Fruit fly (Drosophila melanogaster): ENCODE results near the gene Fum3.

Fum3 gene

dm6 chr3L:11415382-11415781 is 50.3 kb downstream of the Fum3 start (continued):
- TF ChIP-seq nerfin-2 (GFP tag; IDR thresholded peaks at IDR 0.05; ENCODE audit: partially characterized antibody) (no peak), onecut (GFP tag; IDR thresholded peaks at IDR 0.05) (peak; percentile 68), CG31441 (GFP tag; IDR thresholded peaks at IDR 0.05) (peak; percentile 84), Myb (GFP tag; optimal IDR thresholded peaks at IDR 0.05) (no peak), CG4328 (GFP tag; optimal IDR thresholded peaks at IDR 0.05) (no peak), CG9215 (GFP tag; IDR thresholded peaks at IDR 0.05) (no peak), Gug (GFP tag; IDR thresholded peaks at IDR 0.05) (peak; percentile 45; the same call in 2 of the 4 replicates), CG15514 (GFP tag; optimal IDR thresholded peaks at IDR 0.05) (no peak), CG3838 (GFP tag; optimal IDR thresholded peaks at IDR 0.05) (no peak), emc (GFP tag; optimal IDR thresholded peaks at IDR 0.05) (no peak), CG15696 (tag; optimal IDR thresholded peaks at IDR 0.05) (peak; percentile 46), CG15011 (GFP tag; optimal IDR thresholded peaks at IDR 0.05) (peak; percentile 1), CG18011 (GFP tag; optimal IDR thresholded peaks at IDR 0.05) (peak; percentile 19), CG8359 (GFP tag; optimal IDR thresholded peaks at IDR 0.05; ENCODE audit: borderline replicate concordance) (peak; percentile 40), CG13123 (GFP tag; optimal IDR thresholded peaks at IDR 0.05) (peak; percentile 13), CG11695 (GFP tag; IDR thresholded peaks at IDR 0.05) (peak; percentile 79), trem (tag; optimal IDR thresholded peaks at IDR 0.05) (peak; percentile 70), ewg (GFP tag; optimal IDR thresholded peaks at IDR 0.05) (peak; percentile 61), E2f2 (GFP tag; IDR thresholded peaks at IDR 0.05) (peak; percentile 42; the same call in 1 of the 2 replicates), fd3F (GFP tag; optimal IDR thresholded peaks at IDR 0.05) (no peak), ab (GFP tag; optimal IDR thresholded peaks at IDR 0.05) (no peak), az2 (GFP tag; optimal IDR thresholded peaks at IDR 0.05) (peak; percentile 75), zen (tag; optimal IDR thresholded peaks at IDR 0.05) (peak; percentile 67), repo (GFP tag; optimal IDR thresholded peaks at IDR 0.05) (no peak), vfl (GFP tag; optimal IDR thresholded peaks at IDR 0.05) (no peak), nmo (GFP tag; optimal IDR thresholded peaks at IDR 0.05) (no peak), CG14441 (GFP tag; IDR thresholded peaks at IDR 0.05) (peak; percentile 68), Dek (tag; optimal IDR thresholded peaks at IDR 0.05) (no peak), Dbx (GFP tag; IDR thresholded peaks at IDR 0.05) (no peak), Gsc (GFP tag; IDR thresholded peaks at IDR 0.05) (peak; percentile 23; the same call in 1 of the 2 replicates), insv (GFP tag; optimal IDR thresholded peaks at IDR 0.05) (no peak), fd64A (GFP tag; optimal IDR thresholded peaks at IDR 0.05) (no peak), wdn (GFP tag; IDR thresholded peaks at IDR 0.05) (no peak), pho (GFP tag; optimal IDR thresholded peaks at IDR 0.05) (no peak), Sox100B (GFP tag; optimal IDR thresholded peaks at IDR 0.05) (peak; percentile 59), Sry-δ (GFP tag; optimal IDR thresholded peaks at IDR 0.05) (no peak), HHEX (GFP tag; optimal IDR thresholded peaks at IDR 0.05) (peak; percentile 32), CG12071 (GFP tag; optimal IDR thresholded peaks at IDR 0.05) (no peak), Antp (GFP tag; optimal IDR thresholded peaks at IDR 0.05) (peak; percentile 15), H2.0 (GFP tag; IDR thresholded peaks at IDR 0.05) (peak; percentile 53; the same call in 1 of the 2 replicates), CG31388 (GFP tag; optimal IDR thresholded peaks at IDR 0.05) (peak; percentile 46), Hand (GFP tag; optimal IDR thresholded peaks at IDR 0.05) (no peak), Pdp1 (GFP tag; optimal IDR thresholded peaks at IDR 0.05) (peak in 1 of 2 experiments; percentile 46), CG11560 (tag; IDR thresholded peaks at IDR 0.05) (no peak), CG6765 (GFP tag; optimal IDR thresholded peaks at IDR 0.05) (no peak), chif (GFP tag; optimal IDR thresholded peaks at IDR 0.05) (peak; percentile 55 to 68), Vsx1 (GFP tag; optimal IDR thresholded peaks at IDR 0.05) (peak; percentile 61), fd96Cb (tag; optimal IDR thresholded peaks at IDR 0.05) (peak; percentile 78), CG10543 (GFP tag; optimal IDR thresholded peaks at IDR 0.05) (no peak), pros (GFP tag; optimal IDR thresholded peaks at IDR 0.05) (no peak), CG16779 (GFP tag; IDR thresholded peaks at IDR 0.05) (no peak)

Data from whole organism, embryonic.